Fruit fly (Drosophila melanogaster) whole organism, embryonic: Measurements from ENCODE around the gene CG33702.

Source experiments
- CG10267 ChIP-seq: fragments of 200-800 bp; sonication (Bioruptor generic); optimal IDR thresholded peaks from 2 replicates; lab custom pipeline; 2018; ENCODE audit warnings: missing biosample characterization, mild to moderate bottlenecking, missing genetic modification characterization, moderate library complexity
- CG10321 ChIP-seq: fragments of 200-800 bp; sonication (Bioruptor generic); IDR thresholded peaks from 2 replicates; pipeline ENCODE4 v1.3.6; 2022; ENCODE audit warnings: missing biosample characterization, missing genetic modification characterization
- CG11504 ChIP-seq: fragments of 200-800 bp; sonication (Bioruptor generic); optimal IDR thresholded peaks from 3 replicates; lab custom pipeline; 2019; ENCODE audit warnings: missing biosample characterization, mild to moderate bottlenecking, missing genetic modification characterization, moderate library complexity
- CG11695 ChIP-seq: fragments of 200-800 bp; sonication (Bioruptor generic); IDR thresholded peaks from 3 replicates; pipeline ENCODE4 v1.3.6; 2022; ENCODE audit warnings: missing biosample characterization, missing genetic modification characterization
- CG12104 ChIP-seq: fragments of 200-800 bp; sonication (Bioruptor generic); optimal IDR thresholded peaks from 3 replicates; lab custom pipeline; 2016; ENCODE audit warnings: missing biosample characterization, missing genetic modification characterization
- CG13894 ChIP-seq: fragments of 200-800 bp; sonication (Bioruptor generic); optimal IDR thresholded peaks from 3 replicates; lab custom pipeline; 2018; ENCODE audit warnings: missing biosample characterization, mild to moderate bottlenecking, missing genetic modification characterization, moderate library complexity
- CG14050 ChIP-seq: fragments of 200-800 bp; sonication (Bioruptor generic); IDR thresholded peaks from 3 replicates; pipeline ENCODE4 v1.3.6; 2022; ENCODE audit warnings: missing biosample characterization, missing genetic modification characterization
- CG14710 ChIP-seq: fragments of 200-800 bp; sonication (Bioruptor generic); optimal IDR thresholded peaks from 3 replicates; lab custom pipeline; 2019; ENCODE audit warnings: missing biosample characterization, mild to moderate bottlenecking, missing genetic modification characterization, moderate library complexity
- CG14860 ChIP-seq: fragments of 200-800 bp; sonication (Bioruptor generic); IDR thresholded peaks from 3 replicates; pipeline ENCODE4 v1.3.6; 2022; ENCODE audit warnings: missing biosample characterization, missing genetic modification characterization; ENCODE audit not compliant: partially characterized antibody
- CG15601 ChIP-seq: fragments of 200-800 bp; sonication (Bioruptor generic); optimal IDR thresholded peaks from 3 replicates; lab custom pipeline; 2019; ENCODE audit warnings: missing biosample characterization, mild to moderate bottlenecking, missing genetic modification characterization, moderate library complexity
- CG17359 ChIP-seq: fragments of 200-800 bp; sonication (Bioruptor generic); optimal IDR thresholded peaks from 3 replicates; lab custom pipeline; 2018; ENCODE audit warnings: missing biosample characterization, mild to moderate bottlenecking, missing genetic modification characterization, moderate library complexity
- CG17361 ChIP-seq: fragments of 200-800 bp; sonication (Bioruptor generic); IDR thresholded peaks from 3 replicates; pipeline ENCODE4 v1.3.6; 2022; ENCODE audit warnings: missing biosample characterization, missing genetic modification characterization
- CG17385 ChIP-seq: fragments of 200-800 bp; sonication (Bioruptor generic); optimal IDR thresholded peaks from 3 replicates; lab custom pipeline; 2018; ENCODE audit warnings: missing biosample characterization, mild to moderate bottlenecking, missing genetic modification characterization
- CG18599 ChIP-seq: fragments of 200-800 bp; sonication (Bioruptor generic); optimal IDR thresholded peaks from 3 replicates; lab custom pipeline; 2017; ENCODE audit warnings: missing biosample characterization, missing genetic modification characterization, mild to moderate bottlenecking, moderate library complexity, missing genetic modification reagents
- CG2202 ChIP-seq: fragments of 200-800 bp; sonication (Bioruptor generic); optimal IDR thresholded peaks from 2 replicates; lab custom pipeline; 2018; ENCODE audit warnings: missing biosample characterization, mild to moderate bottlenecking, missing genetic modification characterization
- CG3163 ChIP-seq: fragments of 200-800 bp; sonication (Bioruptor generic); optimal IDR thresholded peaks from 3 replicates; lab custom pipeline; 2016; ENCODE audit warnings: missing biosample characterization, missing genetic modification characterization
- CG3281 ChIP-seq: fragments of 200-800 bp; sonication (Bioruptor generic); optimal IDR thresholded peaks from 3 replicates; lab custom pipeline; 2017; ENCODE audit warnings: missing biosample characterization, mild to moderate bottlenecking, missing genetic modification characterization
- CG34422 ChIP-seq: fragments of 200-800 bp; sonication (Bioruptor generic); IDR thresholded peaks from 3 replicates; pipeline ENCODE4 v1.3.6; 2022; ENCODE audit warnings: missing biosample characterization, missing genetic modification characterization
- CG6683 ChIP-seq: fragments of 200-800 bp; sonication (Bioruptor generic); optimal IDR thresholded peaks from 2 replicates; lab custom pipeline; 2017; ENCODE audit warnings: missing biosample characterization, mild to moderate bottlenecking, missing genetic modification characterization, missing genetic modification reagents
- CG8924 ChIP-seq: fragments of 200-800 bp; optimal IDR thresholded peaks from 3 replicates; lab custom pipeline; 2019; ENCODE audit warnings: missing biosample characterization, mild to moderate bottlenecking, missing genetic modification characterization, moderate library complexity
- E2f1 ChIP-seq: fragments of 200-800 bp; sonication (Bioruptor generic); IDR thresholded peaks from 2 replicates; pipeline ENCODE4 v1.3.6; 2022; ENCODE audit warnings: missing biosample characterization, missing genetic modification characterization
- Fer1 ChIP-seq: fragments of 200-800 bp; sonication (Bioruptor generic); optimal IDR thresholded peaks from 2 replicates; lab custom pipeline; 2017; ENCODE audit warnings: missing biosample characterization, mild to moderate bottlenecking, missing genetic modification characterization
- Gsc ChIP-seq: fragments of 200-800 bp; sonication (Bioruptor generic); IDR thresholded peaks from 2 replicates; pipeline ENCODE4 v1.3.6; 2022; ENCODE audit warnings: missing biosample characterization, missing genetic modification characterization
- H15 ChIP-seq: fragments of 200-800 bp; sonication (Bioruptor generic); IDR thresholded peaks from 3 replicates; pipeline ENCODE4 v1.3.6; 2022; ENCODE audit warnings: missing biosample characterization, missing genetic modification characterization
- HmgZ ChIP-seq: fragments of 200-800 bp; sonication (Bioruptor generic); optimal IDR thresholded peaks from 2 replicates; lab custom pipeline; 2018; ENCODE audit warnings: missing biosample characterization, mild to moderate bottlenecking, missing genetic modification characterization
- Hr78 ChIP-seq, 2 experiments: fragments of 200-800 bp in 1 of 2; fragments of >200 bp in 1 of 2; sonication (Bioruptor generic) in 1 of 2; optimal IDR thresholded peaks; 2 replicates each; lab custom pipeline; 2017 to 2019; ENCODE audit warnings: missing biosample characterization in 2 of 2, missing genetic modification characterization in 2 of 2, mild to moderate bottlenecking in 1 of 2, moderate library complexity in 1 of 2
- Jarid2 ChIP-seq: fragments of 200-800 bp; sonication (Bioruptor generic); optimal IDR thresholded peaks from 3 replicates; lab custom pipeline; 2017; ENCODE audit warnings: mild to moderate bottlenecking, missing biosample characterization, missing genetic modification reagents, missing genetic modification characterization
- Med ChIP-seq: fragments of 200-800 bp; sonication (Bioruptor generic); peaks from one replicate; lab custom pipeline; 2016; ENCODE audit warnings: missing biosample characterization, missing genetic modification characterization, mild to moderate bottlenecking, inconsistent platforms, moderate library complexity
- Nf-YC ChIP-seq: fragments of 200-800 bp; optimal IDR thresholded peaks from 3 replicates; lab custom pipeline; 2019; ENCODE audit warnings: missing biosample characterization, mild to moderate bottlenecking, missing genetic modification characterization, moderate library complexity
- Sox100B ChIP-seq: fragments of 200-800 bp; sonication (Bioruptor generic); optimal IDR thresholded peaks from 3 replicates; lab custom pipeline; 2018; ENCODE audit warnings: missing biosample characterization, mild to moderate bottlenecking, missing genetic modification characterization
- Tbp ChIP-seq: fragments of >200 bp; optimal IDR thresholded peaks from 2 replicates; lab custom pipeline; 2018; ENCODE audit warnings: missing biosample characterization, missing genetic modification characterization
- Trl ChIP-seq, 3 experiments: fragments of >200 bp in 2 of 3; fragments of 200-800 bp in 1 of 3; sonication (Bioruptor generic) in 1 of 3; optimal IDR thresholded peaks; 2 replicates in 1 of 3; 3 replicates in 2 of 3; lab custom pipeline; 2016 to 2017; ENCODE audit warnings: missing biosample characterization in 1 of 3, missing genetic modification characterization in 1 of 3
- Xrp1 ChIP-seq: fragments of 200-800 bp; sonication (Bioruptor generic); IDR thresholded peaks from 2 replicates; pipeline ENCODE4 v1.3.6; 2022; ENCODE audit warnings: missing biosample characterization, missing genetic modification characterization
- crc ChIP-seq: fragments of 200-800 bp; sonication (Bioruptor generic); optimal IDR thresholded peaks from 2 replicates; lab custom pipeline; 2016; ENCODE audit warnings: missing biosample characterization, missing genetic modification characterization
- dan ChIP-seq: fragments of 200-800 bp; sonication (Bioruptor generic); IDR thresholded peaks from 2 replicates; pipeline ENCODE4 v1.3.6; 2022; ENCODE audit warnings: missing biosample characterization, missing genetic modification characterization
- dmrt99B ChIP-seq: fragments of 200-800 bp; sonication (Bioruptor generic); optimal IDR thresholded peaks from 2 replicates; lab custom pipeline; 2018; ENCODE audit warnings: missing biosample characterization, mild to moderate bottlenecking, missing genetic modification characterization, moderate library complexity
- ind ChIP-seq: fragments of 200-800 bp; sonication (Bioruptor generic); optimal IDR thresholded peaks from 3 replicates; lab custom pipeline; 2016; ENCODE audit warnings: missing biosample characterization, missing genetic modification characterization
- mam ChIP-seq: fragments of 200-800 bp; sonication (Bioruptor generic); optimal IDR thresholded peaks from 3 replicates; lab custom pipeline; 2016; ENCODE audit warnings: missing biosample characterization, missing genetic modification characterization
- pfk ChIP-seq: fragments of 200-800 bp; sonication (Bioruptor generic); optimal IDR thresholded peaks from 2 replicates; lab custom pipeline; 2018; ENCODE audit warnings: missing biosample characterization, mild to moderate bottlenecking, missing genetic modification characterization, moderate library complexity
- pum ChIP-seq: fragments of 200-800 bp; sonication (Bioruptor generic); optimal IDR thresholded peaks from 2 replicates; lab custom pipeline; 2016; ENCODE audit warnings: missing biosample characterization, missing genetic modification characterization
- row ChIP-seq: fragments of 200-800 bp; sonication (Bioruptor generic); IDR thresholded peaks from 3 replicates; pipeline ENCODE4 v1.3.6; 2022; ENCODE audit warnings: missing biosample characterization, missing genetic modification characterization
- sens ChIP-seq: fragments of 200-800 bp; sonication (Bioruptor generic); peaks from one replicate; lab custom pipeline; 2016; ENCODE audit warnings: missing biosample characterization, missing genetic modification characterization
- slbo ChIP-seq: fragments of 200-800 bp; sonication (Bioruptor generic); IDR thresholded peaks from 2 replicates; pipeline ENCODE4 v1.3.6; 2022; ENCODE audit warnings: missing biosample characterization, missing genetic modification characterization
- slou ChIP-seq: fragments of 200-800 bp; sonication (Bioruptor generic); optimal IDR thresholded peaks from 3 replicates; lab custom pipeline; 2016; ENCODE audit warnings: missing biosample characterization, missing genetic modification characterization
- sob ChIP-seq: fragments of 200-800 bp; sonication (Bioruptor generic); IDR thresholded peaks from 2 replicates; pipeline ENCODE4 v1.3.6; 2022; ENCODE audit warnings: missing biosample characterization, missing genetic modification characterization
- tap ChIP-seq: fragments of 200-800 bp; optimal IDR thresholded peaks from 3 replicates; lab custom pipeline; 2019; ENCODE audit warnings: missing biosample characterization, mild to moderate bottlenecking, missing genetic modification characterization, moderate library complexity
- trh ChIP-seq: fragments of 200-800 bp; sonication (Bioruptor generic); optimal IDR thresholded peaks from 2 replicates; lab custom pipeline; 2016; ENCODE audit warnings: missing biosample characterization, missing genetic modification characterization
- tup ChIP-seq: fragments of 200-800 bp; sonication (Bioruptor generic); optimal IDR thresholded peaks from 2 replicates; lab custom pipeline; 2016; ENCODE audit warnings: missing biosample characterization, mild to moderate bottlenecking, missing genetic modification characterization, moderate library complexity
- unpg ChIP-seq: fragments of 200-800 bp; sonication (Bioruptor generic); optimal IDR thresholded peaks from 3 replicates; lab custom pipeline; 2018; ENCODE audit warnings: missing biosample characterization, mild to moderate bottlenecking, missing genetic modification characterization, moderate library complexity

CG33702 gene

dm6 chr3L:9505713-9506062, 7.5 kb downstream of the CG33702 start:
- TF ChIP-seq sens (GFP tag; lab: Kevin White, UChicago), result peak; percentile 26
- peak; percentile 69; the same call in 1 of the 2 replicates for TF ChIP-seq CG10321 (GFP tag; lab: Robert Waterston, UW)
- TF ChIP-seq E2f1 (GFP tag; lab: Robert Waterston, UW), result no peak
- no peak for TF ChIP-seq pfk (GFP tag; lab: Kevin White, UChicago)
- no peak for TF ChIP-seq CG15601
- TF ChIP-seq CG3163, result peak; percentile 83
- no peak for TF ChIP-seq Med (GFP tag; lab: Kevin White, UChicago)
- peak; percentile 9 to 21 for TF ChIP-seq Trl (optimal IDR thresholded peaks at IDR 0.05; lab: Kevin White, UChicago)
- TF ChIP-seq Trl (GFP tag; optimal IDR thresholded peaks at IDR 0.05; lab: Kevin White, UChicago), result no peak
- TF ChIP-seq Xrp1, result no peak; the same call in 1 of the 2 replicates
- no peak for TF ChIP-seq dan (GFP tag; lab: Robert Waterston, UW)
- TF ChIP-seq Sox100B (GFP tag; lab: Kevin White, UChicago), result peak; percentile 61
- TF ChIP-seq CG13894 (tag; lab: Kevin White, UChicago), result peak; percentile 29
- peak; percentile 46; the same call in 2 of the 3 replicates for TF ChIP-seq CG17361
- TF ChIP-seq crc, result peak; percentile 16
- no peak for TF ChIP-seq Tbp (GFP tag; lab: Kevin White, UChicago)
- no peak for TF ChIP-seq H15 (GFP tag; lab: Robert Waterston, UW)

dm6 chr3L:9505007-9505712, 8.0 kb downstream of the CG33702 start, which contains the start of gene path:
TSS of gene path (minus strand) at chr3L:9505328.
- TF ChIP-seq CG14860 (GFP tag; lab: Robert Waterston, UW) (no peak), ind (peak; percentile 15), CG6683 (GFP tag; lab: Kevin White, UChicago) (peak; percentile 38), Jarid2 (GFP tag; lab: Kevin White, UChicago) (peak; percentile 100), HmgZ (peak; percentile 22), Hr78 (GFP tag; optimal IDR thresholded peaks at IDR 0.05; lab: Kevin White, UChicago) (no peak), CG34422 (GFP tag; lab: Robert Waterston, UW) (peak; percentile 60; the same call in 1 of the 3 replicates), CG8924 (tag; lab: Kevin White, UChicago) (peak; percentile 59), CG10267 (tag; lab: Kevin White, UChicago) (peak; percentile 66), CG17359 (tag; lab: Kevin White, UChicago) (peak; percentile 39), dmrt99B (tag; lab: Kevin White, UChicago) (peak; percentile 64), mam (no peak), sob (0 out of 2 replicates have a peak, but pooled peaks have one; percentile 24), CG14050 (GFP tag; lab: Robert Waterston, UW) (peak; percentile 20; the same call in 2 of the 3 replicates), Fer1 (peak; percentile 57), CG14710 (peak; percentile 66), Nf-YC (tag; lab: Kevin White, UChicago) (peak; percentile 48), CG3281 (peak; percentile 55), slou (no peak), CG2202 (peak; percentile 13), row (peak; percentile 60), CG11695 (GFP tag; lab: Robert Waterston, UW) (peak; percentile 42; the same call in 1 of the 3 replicates), tup (GFP tag; lab: Kevin White, UChicago) (no peak), CG12104 (GFP tag; lab: Kevin White, UChicago) (peak; percentile 66), CG18599 (GFP tag; lab: Kevin White, UChicago) (peak; percentile 62), CG17385 (GFP tag; lab: Kevin White, UChicago) (peak; percentile 11), tap (peak; percentile 25), unpg (GFP tag; lab: Kevin White, UChicago) (peak; percentile 8), slbo (GFP tag; lab: Robert Waterston, UW) (peak; percentile 3; the same call in 1 of the 2 replicates), pum (GFP tag; lab: Kevin White, UChicago) (no peak), Gsc (GFP tag; lab: Robert Waterston, UW) (no peak), CG11504 (tag; lab: Kevin White, UChicago) (peak; percentile 71), trh (GFP tag; lab: Kevin White, UChicago) (no peak)
